Worm (Caenorhabditis elegans) whole organism, L1 larva: ENCODE results near the gene Y50D4A.6.

Source experiments
- C04F5.9 ChIP-seq: sonication (generic microtip); optimal IDR thresholded peaks from 2 replicates; lab custom pipeline; 2016; ENCODE audit warnings: missing genetic modification characterization, missing compliant biosample characterization
- C34B4.2 ChIP-seq: sonication (generic microtip); optimal IDR thresholded peaks from 2 replicates; lab custom pipeline; 2017; ENCODE audit warnings: mild to moderate bottlenecking, missing genetic modification characterization, missing compliant biosample characterization
- F16B12.6 ChIP-seq: fragments of 150-350 bp; optimal IDR thresholded peaks from 2 replicates; lab custom pipeline; 2014; ENCODE audit warnings: missing biosample characterization, missing genetic modification characterization
- Y116A8C.19 ChIP-seq: sonication (generic microtip); optimal IDR thresholded peaks from 2 replicates; lab custom pipeline; 2016; ENCODE audit warnings: missing compliant biosample characterization, missing genetic modification characterization, borderline replicate concordance
- aly-2 ChIP-seq: fragments of 150-350 bp; optimal IDR thresholded peaks from 2 replicates; lab custom pipeline; 2014; ENCODE audit warnings: missing biosample characterization, missing genetic modification characterization
- ceh-63 ChIP-seq: fragments of 200-800 bp; sonication (Bioruptor generic); optimal IDR thresholded peaks from 2 replicates; lab custom pipeline; 2018; ENCODE audit warnings: mild to moderate bottlenecking, missing genetic modification characterization, missing compliant biosample characterization
- ceh-8 ChIP-seq: fragments of 200-800 bp; sonication (Bioruptor generic); optimal IDR thresholded peaks from 2 replicates; lab custom pipeline; 2018; ENCODE audit warnings: mild to moderate bottlenecking, missing genetic modification characterization, moderate library complexity, missing compliant biosample characterization
- ceh-88 ChIP-seq: fragments of 200-800 bp; sonication (Bioruptor generic); IDR thresholded peaks from 2 replicates; pipeline ENCODE4 v1.3.6; 2022; ENCODE audit warnings: missing genetic modification characterization, missing compliant biosample characterization
- ces-1 ChIP-seq: fragments of 150-350 bp; optimal IDR thresholded peaks from 2 replicates; lab custom pipeline; 2014; ENCODE audit warnings: missing biosample characterization, missing genetic modification reagents, missing genetic modification characterization
- dpl-1 ChIP-seq, 3 experiments: fragments of 150-350 bp in 2 of 3; sonication (generic microtip) in 1 of 3; optimal IDR thresholded peaks; 2 replicates each; lab custom pipeline; 2014 to 2017; ENCODE audit warnings: missing biosample characterization in 3 of 3, missing genetic modification characterization in 3 of 3, missing genetic modification reagents in 3 of 3
- efl-1 ChIP-seq, 4 experiments: fragments of 150-350 bp; optimal IDR thresholded peaks in 3 of 4; peaks in 1 of 4; 1 replicate in 1 of 4; 2 replicates in 3 of 4; lab custom pipeline; 2014; ENCODE audit warnings: missing biosample characterization in 2 of 4, missing genetic modification characterization in 2 of 4, missing genetic modification reagents in 2 of 4
- egl-13 ChIP-seq: sonication (generic microtip); optimal IDR thresholded peaks from 2 replicates; lab custom pipeline; 2016; ENCODE audit warnings: missing genotype, missing genetic modification reagents, missing genetic modification characterization, missing compliant biosample characterization
- elt-2 ChIP-seq: sonication (generic microtip); optimal IDR thresholded peaks from 2 replicates; lab custom pipeline; 2016; ENCODE audit warnings: missing genetic modification characterization, mild to moderate bottlenecking, inconsistent platforms, missing compliant biosample characterization, missing genetic modification reagents
- ets-5 ChIP-seq: fragments of 200-800 bp; sonication (Bioruptor generic); IDR thresholded peaks from 2 replicates; pipeline ENCODE4 v1.3.6; 2022; ENCODE audit warnings: missing genetic modification characterization, missing compliant biosample characterization
- fkh-10 ChIP-seq: sonication (generic microtip); optimal IDR thresholded peaks from 2 replicates; lab custom pipeline; 2017; ENCODE audit warnings: missing biosample characterization, missing genetic modification reagents, missing genetic modification characterization
- fkh-4 ChIP-seq: sonication (generic microtip); optimal IDR thresholded peaks from 2 replicates; lab custom pipeline; 2016; ENCODE audit warnings: missing compliant biosample characterization, missing genetic modification characterization, borderline replicate concordance
- fos-1 ChIP-seq: fragments of 150-350 bp; optimal IDR thresholded peaks from 2 replicates; lab custom pipeline; 2014; ENCODE audit warnings: missing biosample characterization, missing genetic modification characterization
- grh-1 ChIP-seq: fragments of 200-800 bp; sonication (Bioruptor generic); IDR thresholded peaks from 2 replicates; pipeline ENCODE4 v1.3.6; 2022; ENCODE audit warnings: missing genetic modification reagents, missing genetic modification characterization, missing compliant biosample characterization
- jun-1 ChIP-seq: fragments of 150-350 bp; optimal IDR thresholded peaks from 2 replicates; lab custom pipeline; 2014; ENCODE audit warnings: missing biosample characterization, missing genetic modification reagents, missing genetic modification characterization
- lin-14 ChIP-seq: fragments of 200-800 bp; sonication (Bioruptor generic); optimal IDR thresholded peaks from 2 replicates; lab custom pipeline; 2018; ENCODE audit warnings: mild to moderate bottlenecking, missing genetic modification characterization, moderate library complexity, missing compliant biosample characterization
- lin-15B ChIP-seq: fragments of 150-350 bp; sonication (generic microtip); optimal IDR thresholded peaks from 3 replicates; lab custom pipeline; 2014; ENCODE audit warnings: missing biosample characterization, missing genetic modification characterization
- lin-35 ChIP-seq, 2 experiments: fragments of 150-350 bp; optimal IDR thresholded peaks; 2 replicates each; lab custom pipeline; 2014; ENCODE audit warnings: missing biosample characterization in 2 of 2, missing genetic modification characterization in 2 of 2, missing genetic modification reagents in 2 of 2
- lin-39 ChIP-seq: fragments of 150-350 bp; optimal IDR thresholded peaks from 2 replicates; lab custom pipeline; 2014; ENCODE audit warnings: missing biosample characterization, missing genetic modification reagents, missing genetic modification characterization
- lsy-2 ChIP-seq, 2 experiments: fragments of 150-350 bp; optimal IDR thresholded peaks; 2 replicates each; lab custom pipeline; 2014; ENCODE audit warnings: missing biosample characterization in 2 of 2, missing genetic modification characterization in 2 of 2
- mab-9 ChIP-seq: fragments of 200-800 bp; sonication (Bioruptor generic); IDR thresholded peaks from 2 replicates; pipeline ENCODE4 v1.3.6; 2022; ENCODE audit warnings: missing genetic modification reagents, missing genetic modification characterization, missing compliant biosample characterization
- mep-1 ChIP-seq: fragments of 150-350 bp; optimal IDR thresholded peaks from 2 replicates; lab custom pipeline; 2014; ENCODE audit warnings: missing biosample characterization, missing genetic modification characterization
- nhr-19 ChIP-seq: fragments of 200-800 bp; sonication (Bioruptor generic); conservative IDR thresholded peaks from 2 replicates; pipeline ENCODE4 v1.3.6; 2022; ENCODE audit warnings: missing genetic modification characterization, missing compliant biosample characterization
- nhr-47 ChIP-seq: sonication (generic microtip); optimal IDR thresholded peaks from 2 replicates; lab custom pipeline; 2016; ENCODE audit warnings: mild to moderate bottlenecking, missing genetic modification characterization, moderate library complexity, missing compliant biosample characterization
- nhr-71 ChIP-seq: sonication (generic microtip); optimal IDR thresholded peaks from 2 replicates; lab custom pipeline; 2016; ENCODE audit warnings: mild to moderate bottlenecking, missing genetic modification characterization, moderate library complexity, missing compliant biosample characterization
- nhr-76 ChIP-seq: sonication (generic microtip); optimal IDR thresholded peaks from 2 replicates; lab custom pipeline; 2017; ENCODE audit warnings: missing biosample characterization, missing genetic modification characterization
- nhr-77 ChIP-seq: fragments of 150-350 bp; optimal IDR thresholded peaks from 2 replicates; lab custom pipeline; 2014; ENCODE audit warnings: missing biosample characterization, missing genetic modification characterization
- nhr-84 ChIP-seq: sonication (generic microtip); optimal IDR thresholded peaks from 2 replicates; lab custom pipeline; 2017; ENCODE audit warnings: missing biosample characterization, missing genetic modification characterization
- nhr-85 ChIP-seq: sonication (generic microtip); peaks from one replicate; lab custom pipeline; 2016; ENCODE audit warnings: missing genetic modification characterization, inconsistent platforms, missing compliant biosample characterization
- pag-3 ChIP-seq: sonication (generic microtip); optimal IDR thresholded peaks from 2 replicates; lab custom pipeline; 2017; ENCODE audit warnings: missing genetic modification characterization, mild to moderate bottlenecking, missing compliant biosample characterization, antibody characterized with exemption, borderline replicate concordance; ENCODE audit not compliant: insufficient read depth
- pqm-1 ChIP-seq: sonication (generic microtip); optimal IDR thresholded peaks from 3 replicates; lab custom pipeline; 2017; ENCODE audit warnings: missing biosample characterization, missing genetic modification characterization
- rnt-1 ChIP-seq: sonication (generic microtip); optimal IDR thresholded peaks from 2 replicates; lab custom pipeline; 2016; ENCODE audit warnings: mild to moderate bottlenecking, missing genetic modification characterization, moderate library complexity, missing compliant biosample characterization
- skn-1 ChIP-seq: fragments of 150-350 bp; optimal IDR thresholded peaks from 2 replicates; lab custom pipeline; 2014; ENCODE audit warnings: missing biosample characterization, missing genetic modification characterization
- sptf-1 ChIP-seq: fragments of 150-350 bp; optimal IDR thresholded peaks from 2 replicates; lab custom pipeline; 2014; ENCODE audit warnings: missing biosample characterization, missing genetic modification characterization
- tbx-2 ChIP-seq: sonication (generic microtip); optimal IDR thresholded peaks from 2 replicates; lab custom pipeline; 2016; ENCODE audit warnings: missing genetic modification characterization, missing compliant biosample characterization
- unc-130 ChIP-seq: fragments of 150-350 bp; optimal IDR thresholded peaks from 2 replicates; lab custom pipeline; 2017; ENCODE audit warnings: missing biosample characterization, missing genetic modification characterization, inconsistent platforms
- unc-30 ChIP-seq: sonication (generic microtip); optimal IDR thresholded peaks from 2 replicates; lab custom pipeline; 2017; ENCODE audit warnings: missing biosample characterization, missing genetic modification characterization
- unc-62 ChIP-seq: fragments of 150-350 bp; optimal IDR thresholded peaks from 2 replicates; lab custom pipeline; 2014; ENCODE audit warnings: missing biosample characterization, missing genetic modification reagents, missing genetic modification characterization
- unc-86 ChIP-seq: sonication (generic microtip); optimal IDR thresholded peaks from 2 replicates; lab custom pipeline; 2016; ENCODE audit warnings: missing genetic modification characterization, missing compliant biosample characterization
- xbp-1 ChIP-seq: sonication (generic microtip); optimal IDR thresholded peaks from 2 replicates; lab custom pipeline; 2016; ENCODE audit warnings: missing genetic modification characterization, missing compliant biosample characterization
- zag-1 ChIP-seq: fragments of 150-350 bp; optimal IDR thresholded peaks from 2 replicates; lab custom pipeline; 2014; ENCODE audit warnings: missing biosample characterization, missing genetic modification characterization
- ztf-11 ChIP-seq, 2 experiments: sonication (generic microtip); optimal IDR thresholded peaks; 2 replicates each; lab custom pipeline; 2016 to 2017; ENCODE audit warnings: missing genetic modification characterization in 2 of 2, missing biosample characterization in 1 of 2, missing compliant biosample characterization in 1 of 2

The Y50D4A.6 gene

DNA sequence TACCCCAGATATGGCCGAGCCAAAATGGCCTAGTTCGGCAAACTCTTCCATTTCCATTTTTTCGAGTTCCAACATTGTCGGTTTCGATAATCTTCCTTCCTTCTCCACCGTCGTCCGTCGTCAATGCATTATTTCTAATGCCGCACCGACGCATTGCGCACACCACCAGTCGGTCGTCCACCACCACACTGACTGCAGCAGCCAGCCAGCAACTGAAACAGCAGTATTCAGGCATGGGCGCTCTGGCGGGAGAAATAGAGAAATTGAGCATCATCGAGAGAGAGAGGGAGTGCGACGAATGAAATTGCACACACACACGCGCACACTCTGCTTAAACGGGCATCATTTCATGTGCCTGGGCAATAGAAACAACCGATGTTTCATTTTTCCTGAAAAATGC lies 45.1 kb downstream of the Y50D4A.6 start (continued):
- TF ChIP-seq efl-1 (optimal IDR thresholded peaks at IDR 0.05; lab: Kevin White, UChicago) (peak; percentile 8 to 14), efl-1 (GFP tag; optimal IDR thresholded peaks at IDR 0.05 in 1 of 2; lab: Kevin White, UChicago) (peak in 1 of 2 experiments; percentile 67), lin-15B (tag; lab: Kevin White, UChicago) (peak; percentile 32), nhr-76 (tag; lab: Kevin White, UChicago) (no peak), jun-1 (tag; lab: Kevin White, UChicago) (peak; percentile 36), pqm-1 (tag; lab: Kevin White, UChicago) (no peak), ceh-63 (GFP tag; lab: Kevin White, UChicago) (no peak), fos-1 (tag; lab: Kevin White, UChicago) (no peak), xbp-1 (tag; lab: Kevin White, UChicago) (peak; percentile 50), ztf-11 (tag; optimal IDR thresholded peaks at IDR 0.05; lab: Kevin White, UChicago) (peak in 1 of 2 experiments; percentile 51), elt-2 (tag; lab: Kevin White, UChicago) (no peak), Y116A8C.19 (no peak), lin-35 (GFP tag; optimal IDR thresholded peaks at IDR 0.05; lab: Kevin White, UChicago) (no peak), ceh-88 (GFP tag; lab: Robert Waterston, UW) (no peak), nhr-77 (tag; lab: Kevin White, UChicago) (no peak), lsy-2 (tag; optimal IDR thresholded peaks at IDR 0.05; lab: Kevin White, UChicago) (peak; percentile 18 to 27), skn-1 (tag; lab: Kevin White, UChicago) (peak; percentile 15), zag-1 (tag; lab: Kevin White, UChicago) (no peak), lin-14 (peak; percentile 92), nhr-84 (tag; lab: Kevin White, UChicago) (no peak), pag-3 (tag; lab: Kevin White, UChicago) (no peak), dpl-1 (GFP tag; optimal IDR thresholded peaks at IDR 0.05; lab: Kevin White, UChicago) (no peak), F16B12.6 (tag; lab: Kevin White, UChicago) (no peak), mep-1 (tag; lab: Kevin White, UChicago) (no peak), lin-39 (tag; lab: Kevin White, UChicago) (no peak), nhr-19 (GFP tag; lab: Robert Waterston, UW) (peak; percentile 28; the same call in 1 of the 2 replicates), fkh-10 (GFP tag; lab: Kevin White, UChicago) (no peak), sptf-1 (no peak), unc-62 (GFP tag; lab: Kevin White, UChicago) (no peak)

DNA sequence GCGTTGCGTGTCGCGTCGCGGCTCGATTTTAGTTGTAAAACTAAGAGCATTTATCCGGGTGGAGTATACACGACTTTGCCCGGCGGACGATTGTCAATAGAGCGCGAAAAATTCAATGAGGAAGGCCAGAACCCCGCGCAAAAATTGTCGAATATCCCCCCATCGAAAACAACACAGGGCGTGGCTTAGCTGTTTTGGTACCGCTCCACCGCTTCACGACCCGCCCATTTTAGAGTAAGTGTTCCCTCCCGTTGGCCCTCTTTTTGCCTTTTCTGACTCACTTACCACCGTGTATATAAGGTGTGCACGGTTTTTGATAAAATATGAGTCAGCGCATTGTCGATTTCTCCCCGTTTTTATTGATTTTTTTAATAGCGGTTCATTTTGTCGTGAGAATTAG lies 45.7 kb downstream of the Y50D4A.6 start:
- TF ChIP-seq unc-30 (tag; lab: Kevin White, UChicago) (no peak), unc-86 (no peak), C04F5.9 (tag; lab: Kevin White, UChicago) (no peak), ces-1 (no peak)

DNA sequence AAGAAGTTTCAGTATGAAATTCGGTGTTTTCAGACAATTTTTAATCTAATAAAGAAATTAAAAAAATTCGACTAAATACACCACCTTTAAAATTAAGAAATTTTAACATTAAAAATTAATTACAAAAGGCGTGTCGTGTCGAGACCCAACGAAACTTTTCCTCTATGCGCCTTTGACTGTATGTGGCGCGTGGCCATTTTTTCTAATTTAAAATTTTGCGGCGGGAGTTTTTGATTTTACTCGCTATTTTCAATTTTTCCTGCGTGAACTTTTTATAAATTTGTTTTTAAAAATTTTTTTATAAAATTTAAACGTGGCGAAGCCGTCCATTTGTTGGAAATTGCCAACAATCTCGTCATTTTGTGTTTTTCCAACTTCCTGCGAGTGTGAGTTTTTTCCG lies 46.3 kb downstream of the Y50D4A.6 start:
- TF ChIP-seq ets-5 (GFP tag; lab: Robert Waterston, UW) (no peak), lsy-2 (tag; optimal IDR thresholded peaks at IDR 0.05; lab: Kevin White, UChicago) (no peak), C04F5.9 (tag; lab: Kevin White, UChicago) (no peak), nhr-77 (tag; lab: Kevin White, UChicago) (no peak)
- TF ChIP-seq, all 84 proteins: peak for 0

DNA sequence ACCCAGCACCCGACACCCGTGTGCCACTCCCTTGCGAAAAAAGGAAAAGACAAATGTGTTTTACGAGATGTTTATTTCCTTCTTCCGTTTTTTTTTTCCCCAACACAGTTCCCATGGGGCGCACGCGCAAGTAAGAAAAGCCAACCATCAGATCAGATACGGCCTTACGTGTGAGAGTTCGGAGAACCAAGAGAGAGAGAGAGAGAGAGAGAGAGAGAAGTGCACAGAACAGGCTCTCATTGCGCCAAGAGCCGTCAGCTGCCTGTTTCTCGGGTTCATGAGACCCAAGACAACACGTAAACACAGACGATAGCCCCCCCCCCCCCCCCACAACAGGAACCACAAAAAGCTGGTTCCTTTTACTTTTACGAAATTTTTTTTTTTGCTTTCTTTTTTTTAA lies 47.2 kb downstream of the Y50D4A.6 start:
- TF ChIP-seq rnt-1 (peak; percentile 77), nhr-47 (tag; lab: Kevin White, UChicago) (no peak), jun-1 (tag; lab: Kevin White, UChicago) (no peak), tbx-2 (tag; lab: Kevin White, UChicago) (no peak), sptf-1 (no peak), nhr-71 (no peak), grh-1 (GFP tag; lab: Robert Waterston, UW) (no peak), aly-2 (no peak), C34B4.2 (tag; lab: Kevin White, UChicago) (no peak), F16B12.6 (tag; lab: Kevin White, UChicago) (no peak), fos-1 (tag; lab: Kevin White, UChicago) (no peak), nhr-85 (tag; lab: Kevin White, UChicago) (no peak), mab-9 (GFP tag; lab: Robert Waterston, UW) (no peak), nhr-19 (GFP tag; lab: Robert Waterston, UW) (peak; percentile 27), egl-13 (tag; lab: Kevin White, UChicago) (no peak), unc-86 (no peak), unc-130 (tag; lab: Kevin White, UChicago) (peak; percentile 9), ceh-8 (GFP tag; lab: Kevin White, UChicago) (no peak), ets-5 (GFP tag; lab: Robert Waterston, UW) (no peak), fkh-4 (tag; lab: Kevin White, UChicago) (no peak), Y116A8C.19 (no peak), C04F5.9 (tag; lab: Kevin White, UChicago) (no peak)
